Fruit fly (Drosophila melanogaster): Measurements from ENCODE around the gene CG34164.

Gene CG34164

dm6 chr2L:12010100-12010876 is 45.9 kb upstream of the CG34164 start (continued):
- peak; percentile 55 for TF ChIP-seq dmrt99B (tag; optimal IDR thresholded peaks at IDR 0.05)
- peak; percentile 65 for TF ChIP-seq nom (GFP tag; optimal IDR thresholded peaks at IDR 0.05)
- TF ChIP-seq CG1832 (GFP tag; optimal IDR thresholded peaks at IDR 0.05): peak; percentile 90
- TF ChIP-seq CG17802 (tag; optimal IDR thresholded peaks at IDR 0.05): peak; percentile 15
- peak; percentile 60 for TF ChIP-seq CG7987 (GFP tag; optimal IDR thresholded peaks at IDR 0.05)
- TF ChIP-seq ATbp (GFP tag; optimal IDR thresholded peaks at IDR 0.05): peak; percentile 35
- no peak for TF ChIP-seq CG17359 (tag; optimal IDR thresholded peaks at IDR 0.05)
- peak; percentile 55 for TF ChIP-seq fd64A (GFP tag; optimal IDR thresholded peaks at IDR 0.05)
- peak; percentile 12 for TF ChIP-seq Asciz (GFP tag; optimal IDR thresholded peaks at IDR 0.05)
- no peak for TF ChIP-seq grau (tag; optimal IDR thresholded peaks at IDR 0.05)
- peak; percentile 26 for TF ChIP-seq CG6683 (GFP tag; optimal IDR thresholded peaks at IDR 0.05)
- TF ChIP-seq lab (GFP tag; optimal IDR thresholded peaks at IDR 0.05): peak; percentile 45
- TF ChIP-seq nau (GFP tag; optimal IDR thresholded peaks at IDR 0.05): peak; percentile 18
- peak in 1 of 2 experiments; percentile 44 for TF ChIP-seq Hr51 (GFP tag; optimal IDR thresholded peaks at IDR 0.05)
- TF ChIP-seq Hand (GFP tag; optimal IDR thresholded peaks at IDR 0.05): peak; percentile 17
- peak; percentile 21 for TF ChIP-seq ERR (GFP tag; optimal IDR thresholded peaks at IDR 0.05)
- TF ChIP-seq pb (GFP tag; optimal IDR thresholded peaks at IDR 0.05): peak; percentile 18
- peak; percentile 91 for TF ChIP-seq CG4707 (GFP tag; optimal IDR thresholded peaks at IDR 0.05)
- TF ChIP-seq CG18262 (tag; optimal IDR thresholded peaks at IDR 0.05): no peak
- peak; percentile 18 for TF ChIP-seq CG18599 (GFP tag; optimal IDR thresholded peaks at IDR 0.05)
- TF ChIP-seq pros (GFP tag; optimal IDR thresholded peaks at IDR 0.05): peak; percentile 99
- TF ChIP-seq ftz-f1 (GFP tag; optimal IDR thresholded peaks at IDR 0.05): peak; percentile 97
- TF ChIP-seq Trl (optimal IDR thresholded peaks at IDR 0.05): peak; percentile 6 to 48
- peak; percentile 6 for TF ChIP-seq Trl (GFP tag; optimal IDR thresholded peaks at IDR 0.05)
- TF ChIP-seq caup (GFP tag; optimal IDR thresholded peaks at IDR 0.05; ENCODE audit: severe bottlenecking): peak; percentile 6
- no peak for TF ChIP-seq ro (GFP tag; IDR thresholded peaks at IDR 0.05)
- TF ChIP-seq cad (GFP tag; optimal IDR thresholded peaks at IDR 0.05): no peak
- peak; percentile 96 for TF ChIP-seq CG10543 (GFP tag; optimal IDR thresholded peaks at IDR 0.05)
- TF ChIP-seq twi (tag; optimal IDR thresholded peaks at IDR 0.05): peak; percentile 86
- peak; percentile 16 for TF ChIP-seq CG8388 (GFP tag; optimal IDR thresholded peaks at IDR 0.05)
- TF ChIP-seq stwl (tag; optimal IDR thresholded peaks at IDR 0.05): peak; percentile 7
- peak; percentile 63 for TF ChIP-seq onecut (GFP tag; IDR thresholded peaks at IDR 0.05)
- TF ChIP-seq bsh (GFP tag; optimal IDR thresholded peaks at IDR 0.05): peak in 1 of 2 experiments; percentile 42
- TF ChIP-seq Med (GFP tag): peak; percentile 94
- no peak for TF ChIP-seq croc (GFP tag; conservative IDR thresholded peaks at IDR 0.05)
- no peak for TF ChIP-seq Hr3 (GFP tag; optimal IDR thresholded peaks at IDR 0.05)
- TF ChIP-seq HLHmδ (GFP tag; optimal IDR thresholded peaks at IDR 0.05): peak; percentile 68
- TF ChIP-seq odd (GFP tag; optimal IDR thresholded peaks at IDR 0.05): peak; percentile 74
- TF ChIP-seq Hmr (GFP tag; optimal IDR thresholded peaks at IDR 0.05): peak; percentile 84
- peak; percentile 16 for TF ChIP-seq CG15011 (GFP tag; optimal IDR thresholded peaks at IDR 0.05)
- TF ChIP-seq Eip74EF (GFP tag; optimal IDR thresholded peaks at IDR 0.05): peak in 1 of 2 experiments; percentile 45
- TF ChIP-seq CG1529 (GFP tag; optimal IDR thresholded peaks at IDR 0.05): peak; percentile 23
- TF ChIP-seq sim (GFP tag; IDR thresholded peaks at IDR 0.05): no peak
- peak; percentile 100 for TF ChIP-seq kni (GFP tag; optimal IDR thresholded peaks at IDR 0.05)
- peak; percentile 20 for TF ChIP-seq kay (GFP tag; optimal IDR thresholded peaks at IDR 0.05)
- peak; percentile 11 for TF ChIP-seq BtbVII (GFP tag; optimal IDR thresholded peaks at IDR 0.05)
- peak; percentile 96 for TF ChIP-seq CG17385 (GFP tag; optimal IDR thresholded peaks at IDR 0.05)
